Worm (Caenorhabditis elegans): Measurements from ENCODE around the gene Y54F10AL.1.

DNA sequence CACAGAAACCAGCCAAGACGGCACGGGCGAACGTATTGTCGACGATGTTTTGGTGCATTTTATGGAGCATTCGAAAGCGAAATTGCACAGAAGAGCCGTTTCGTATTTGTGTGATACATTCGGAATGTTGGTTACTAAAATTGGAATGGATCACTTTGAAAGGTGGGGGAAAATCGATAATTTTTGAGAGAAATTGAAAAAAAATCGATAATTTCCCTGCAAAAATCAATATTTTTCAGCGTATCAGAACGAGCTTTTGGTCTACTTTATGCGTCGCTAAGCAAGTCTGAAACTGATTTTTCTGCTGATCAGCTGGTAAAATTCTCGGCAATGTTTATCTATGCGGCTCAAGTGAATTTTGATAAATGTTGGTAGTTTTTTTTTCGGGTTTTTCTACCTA is 4.8 kb upstream of the Y54F10AL.1 start:
- TF ChIP-seq sox-4 (tag; optimal IDR thresholded peaks at IDR 0.05) = no peak
- TF ChIP-seq pha-4 (tag; optimal IDR thresholded peaks at IDR 0.05) = no peak
- TF ChIP-seq pqm-1 (tag; optimal IDR thresholded peaks at IDR 0.05) = no peak
- no peak for TF ChIP-seq unc-55 (GFP tag; optimal IDR thresholded peaks at IDR 0.05)
- no peak for TF ChIP-seq F13H6.1 (tag; optimal IDR thresholded peaks at IDR 0.05)
- TF ChIP-seq K02D7.2 (tag; optimal IDR thresholded peaks at IDR 0.05) = no peak
- TF ChIP-seq nhr-232 (tag; optimal IDR thresholded peaks at IDR 0.05) = no peak
- TF ChIP-seq nhr-11 (tag; optimal IDR thresholded peaks at IDR 0.05) = no peak
- no peak for TF ChIP-seq ama-1 (optimal IDR thresholded peaks at IDR 0.05)
- TF ChIP-seq nfya-1 (tag; optimal IDR thresholded peaks at IDR 0.05) = no peak
- no peak for TF ChIP-seq C08G9.2 (tag; optimal IDR thresholded peaks at IDR 0.05)
- TF ChIP-seq elt-4 (tag; optimal IDR thresholded peaks at IDR 0.05) = no peak

All from whole organism, late embryonic.